Worm (Caenorhabditis elegans): Measurements from ENCODE around the gene srg-67.

DNA sequence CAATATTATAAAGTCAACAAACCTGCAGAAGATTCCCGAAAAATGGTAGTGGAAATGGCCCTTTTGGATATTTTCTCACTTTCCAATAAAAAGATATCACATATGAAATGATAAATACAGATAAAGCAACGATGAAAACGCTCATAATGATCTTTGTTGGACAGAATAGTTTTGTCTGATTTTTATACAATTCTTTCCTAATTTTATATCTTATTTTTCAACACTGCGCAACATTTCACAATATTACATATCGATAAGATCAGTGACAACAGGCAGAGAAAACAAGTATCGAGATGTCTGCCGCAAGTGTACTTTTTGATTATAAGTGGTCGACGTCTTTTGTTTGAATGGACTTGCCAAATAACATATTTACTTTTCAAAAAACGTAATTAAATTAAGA is 39.7 kb downstream of the srg-67 start, which contains the start of gene cyp-14A5:
- TF ChIP-seq fos-1 (tag; optimal IDR thresholded peaks at IDR 0.05) (no peak), hmg-11 (tag; optimal IDR thresholded peaks at IDR 0.05) (no peak), pqm-1 (tag; optimal IDR thresholded peaks at IDR 0.05) (no peak), lin-15B (tag; optimal IDR thresholded peaks at IDR 0.05) (no peak), snpc-4 (tag; optimal IDR thresholded peaks at IDR 0.05) (no peak), nhr-76 (tag; optimal IDR thresholded peaks at IDR 0.05) (peak; percentile 40), nhr-12 (tag; optimal IDR thresholded peaks at IDR 0.05) (no peak), unc-62 (GFP tag; optimal IDR thresholded peaks at IDR 0.05) (no peak), mdl-1 (tag; optimal IDR thresholded peaks at IDR 0.05) (no peak), nhr-237 (tag; optimal IDR thresholded peaks at IDR 0.05) (no peak), lin-39 (tag; optimal IDR thresholded peaks at IDR 0.05) (no peak), zag-1 (tag; optimal IDR thresholded peaks at IDR 0.05) (no peak)
